Fruit fly (Drosophila melanogaster): ENCODE data around the gene CG44325.

The CG44325 gene

dm6 chrX:9048385-9048750 is 29.9 kb downstream of the CG44325 start (continued):
- TF ChIP-seq prd (optimal IDR thresholded peaks at IDR 0.05) = no peak
- no peak for TF ChIP-seq prd (GFP tag; IDR thresholded peaks at IDR 0.05)
- no peak for TF ChIP-seq crol (GFP tag; IDR thresholded peaks at IDR 0.05)
- TF ChIP-seq Asciz (GFP tag; optimal IDR thresholded peaks at IDR 0.05) = no peak
- TF ChIP-seq CG3726 (GFP tag; IDR thresholded peaks at IDR 0.05) = no peak
- peak; percentile 60 for TF ChIP-seq row (GFP tag; IDR thresholded peaks at IDR 0.05)
- TF ChIP-seq CG31365 (tag; optimal IDR thresholded peaks at IDR 0.05) = no peak
- no peak for TF ChIP-seq B-H2 (GFP tag; optimal IDR thresholded peaks at IDR 0.05)
- peak; percentile 48 for TF ChIP-seq CG6254 (GFP tag; optimal IDR thresholded peaks at IDR 0.05)
- no peak for TF ChIP-seq CG6854 (GFP tag; optimal IDR thresholded peaks at IDR 0.05)
- TF ChIP-seq tap (tag; optimal IDR thresholded peaks at IDR 0.05) = no peak
- TF ChIP-seq caup (GFP tag; optimal IDR thresholded peaks at IDR 0.05; ENCODE audit: severe bottlenecking) = no peak
- no peak for TF ChIP-seq CG13775 (GFP tag; optimal IDR thresholded peaks at IDR 0.05)
- peak; percentile 29 for TF ChIP-seq Ets65A (GFP tag)
- TF ChIP-seq ab (GFP tag; optimal IDR thresholded peaks at IDR 0.05) = no peak
- TF ChIP-seq zf30C (GFP tag; optimal IDR thresholded peaks at IDR 0.05) = no peak
- TF ChIP-seq cwo (GFP tag; optimal IDR thresholded peaks at IDR 0.05) = no peak
- TF ChIP-seq Ptx1 (GFP tag; IDR thresholded peaks at IDR 0.05) = no peak
- no peak for TF ChIP-seq Hey (tag; optimal IDR thresholded peaks at IDR 0.05)
- no peak for TF ChIP-seq MTF-1 (GFP tag; optimal IDR thresholded peaks at IDR 0.05; ENCODE audit: borderline replicate concordance)
- TF ChIP-seq salm (tag; optimal IDR thresholded peaks at IDR 0.05) = no peak
- no peak for TF ChIP-seq klu (GFP tag; IDR thresholded peaks at IDR 0.05)
- TF ChIP-seq sob (GFP tag; IDR thresholded peaks at IDR 0.05) = no peak
- TF ChIP-seq Xrp1 (GFP tag; IDR thresholded peaks at IDR 0.05) = no peak
- no peak for TF ChIP-seq CG6272 (GFP tag; IDR thresholded peaks at IDR 0.05)
- no peak for TF ChIP-seq CG6654 (GFP tag; optimal IDR thresholded peaks at IDR 0.05)
- no peak for TF ChIP-seq HLH4C (GFP tag; IDR thresholded peaks at IDR 0.05; ENCODE audit: partially characterized antibody)
- no peak for TF ChIP-seq CG1832 (GFP tag; optimal IDR thresholded peaks at IDR 0.05)
- no peak for TF ChIP-seq CG7928 (GFP tag; optimal IDR thresholded peaks at IDR 0.05)
- TF ChIP-seq CG42726 (GFP tag; IDR thresholded peaks at IDR 0.05; ENCODE audit: partially characterized antibody) = no peak
- no peak for TF ChIP-seq CG2678 (tag; optimal IDR thresholded peaks at IDR 0.05)
- TF ChIP-seq gsb-n (tag; optimal IDR thresholded peaks at IDR 0.05) = no peak
- no peak for TF ChIP-seq CG11085 (GFP tag; IDR thresholded peaks at IDR 0.05)

- TF ChIP-seq gt (GFP tag; IDR thresholded peaks at IDR 0.05) (no peak), Deaf1 (tag; optimal IDR thresholded peaks at IDR 0.05) (peak; percentile 23), Hr3 (GFP tag; optimal IDR thresholded peaks at IDR 0.05) (peak; percentile 55), Bteb2 (GFP tag; optimal IDR thresholded peaks at IDR 0.05) (peak; percentile 11), CG2875 (GFP tag; optimal IDR thresholded peaks at IDR 0.05) (peak; percentile 70), ara (GFP tag; IDR thresholded peaks at IDR 0.05) (peak; percentile 62; the same call in 1 of the 2 replicates), CG7839 (tag; optimal IDR thresholded peaks at IDR 0.05) (peak; percentile 82), Aef1 (GFP tag; IDR thresholded peaks at IDR 0.05) (no peak), lola (GFP tag; optimal IDR thresholded peaks at IDR 0.05) (peak in 1 of 3 experiments; percentile 89), bcd (GFP tag; optimal IDR thresholded peaks at IDR 0.05) (peak; percentile 45), Pdp1 (GFP tag; optimal IDR thresholded peaks at IDR 0.05) (peak in 1 of 2 experiments; percentile 28), CG2116 (GFP tag; optimal IDR thresholded peaks at IDR 0.05) (peak; percentile 12), Rfx (GFP tag; IDR thresholded peaks at IDR 0.05) (no peak), Neu2 (GFP tag; optimal IDR thresholded peaks at IDR 0.05; ENCODE audit: borderline replicate concordance) (no peak), CG18599 (GFP tag; optimal IDR thresholded peaks at IDR 0.05) (peak; percentile 1), Poxn (GFP tag; IDR thresholded peaks at IDR 0.05) (no peak), CG13894 (tag; optimal IDR thresholded peaks at IDR 0.05) (no peak), rib (GFP tag; IDR thresholded peaks at IDR 0.05) (0 out of 2 replicates have a peak, but pooled peaks have one; percentile 48), Xrp1 (GFP tag; IDR thresholded peaks at IDR 0.05) (peak; percentile 84)
These were observed 30.4 kb downstream of the CG44325 start for dm6 chrX:9047725-9048384.

All from whole organism, embryonic.